Worm (Caenorhabditis elegans): ENCODE measurements around the gene F56C3.4.

The F56C3.4 gene

DNA sequence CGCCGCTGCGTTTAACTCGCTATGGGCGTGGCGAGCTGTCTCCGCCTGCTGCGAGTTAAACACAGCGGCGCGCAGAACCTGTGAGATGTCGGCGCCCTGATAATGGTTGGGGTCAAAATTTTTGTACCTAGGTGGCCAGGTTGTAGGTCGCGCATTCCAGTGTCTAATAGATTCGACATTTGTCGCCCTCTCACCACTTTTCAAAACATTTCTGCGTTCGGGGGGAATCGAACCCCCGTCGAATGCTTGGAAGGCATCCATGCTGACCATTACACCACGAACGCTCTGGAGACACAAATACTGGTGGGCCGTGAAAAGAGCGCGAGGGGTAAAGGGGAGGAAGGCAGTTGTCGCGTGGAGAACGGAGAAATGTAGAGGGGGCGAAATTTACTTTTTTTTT is 18.9 kb upstream of the F56C3.4 start (continued):
- TF ChIP-seq ztf-18 (tag; optimal IDR thresholded peaks at IDR 0.05) (peak; percentile 61), Y95B8A.8 (GFP tag; IDR thresholded peaks at IDR 0.05) (peak; percentile 52; the same call in 1 of the 2 replicates), die-1 (tag; optimal IDR thresholded peaks at IDR 0.05) (peak; percentile 81), akir-1 (GFP tag; optimal IDR thresholded peaks at IDR 0.05) (peak; percentile 29), mel-28 (tag; optimal IDR thresholded peaks at IDR 0.05; ENCODE audit: borderline replicate concordance) (no peak), dox-1 (GFP tag; IDR thresholded peaks at IDR 0.05) (peak; percentile 94), attf-3 (GFP tag; conservative IDR thresholded peaks at IDR 0.05) (no peak), nhr-90 (tag; optimal IDR thresholded peaks at IDR 0.05) (peak; percentile 88), zfh-2 (GFP tag; conservative IDR thresholded peaks at IDR 0.05) (peak; percentile 83), T26A5.8 (tag; optimal IDR thresholded peaks at IDR 0.05) (peak; percentile 8), gei-17 (GFP tag; optimal IDR thresholded peaks at IDR 0.05) (peak; percentile 88), F39B2.1 (GFP tag; IDR thresholded peaks at IDR 0.05) (no peak), sptf-2 (GFP tag; optimal IDR thresholded peaks at IDR 0.05) (peak; percentile 71), K11D2.4 (GFP tag; IDR thresholded peaks at IDR 0.05) (peak; percentile 89), Y56A3A.18 (GFP tag; IDR thresholded peaks at IDR 0.05) (peak; percentile 88; the same call in 1 of the 2 replicates), sea-2 (GFP tag; IDR thresholded peaks at IDR 0.05) (no peak), nfyb-1 (GFP tag; IDR thresholded peaks at IDR 0.05) (peak; percentile 92), rpc-1 (optimal IDR thresholded peaks at IDR 0.05) (peak; percentile 74), rpc-1 (tag; optimal IDR thresholded peaks at IDR 0.05) (peak; percentile 85), egl-44 (GFP tag; IDR thresholded peaks at IDR 0.05) (peak; percentile 90), tlf-1 (GFP tag; optimal IDR thresholded peaks at IDR 0.05) (peak; percentile 44), hmg-1.2 (GFP tag; IDR thresholded peaks at IDR 0.05) (peak; percentile 79), tbp1 (GFP tag; optimal IDR thresholded peaks at IDR 0.05) (peak; percentile 91), F22D6.2 (tag; optimal IDR thresholded peaks at IDR 0.05) (peak; percentile 45), F55B11.4 (tag; optimal IDR thresholded peaks at IDR 0.05; ENCODE audit: borderline replicate concordance, insufficient read depth) (no peak), ceh-58 (GFP tag; IDR thresholded peaks at IDR 0.05) (no peak), F23B12.7 (tag; optimal IDR thresholded peaks at IDR 0.05; ENCODE audit: insufficient read depth) (peak; percentile 23), lag-1 (GFP tag; IDR thresholded peaks at IDR 0.05) (no peak), athp-1 (tag; optimal IDR thresholded peaks at IDR 0.05) (peak; percentile 29), unc-130 (GFP tag; optimal IDR thresholded peaks at IDR 0.05) (peak; percentile 42), nhr-179 (tag; optimal IDR thresholded peaks at IDR 0.05) (peak; percentile 53), F49E8.2 (tag; optimal IDR thresholded peaks at IDR 0.05; ENCODE audit: insufficient read depth) (no peak), F37B4.10 (GFP tag; IDR thresholded peaks at IDR 0.05) (no peak), xnd-1 (tag; optimal IDR thresholded peaks at IDR 0.05) (no peak), ceh-91 (GFP tag; IDR thresholded peaks at IDR 0.05) (no peak), B0261.1 (tag; optimal IDR thresholded peaks at IDR 0.05) (peak; percentile 94), C17E4.6 (GFP tag; IDR thresholded peaks at IDR 0.05) (0 out of 2 replicates have a peak, but pooled peaks have one; percentile 34), Y79H2A.3 (GFP tag; conservative IDR thresholded peaks at IDR 0.05) (no peak), B0035.1 (tag; optimal IDR thresholded peaks at IDR 0.05) (peak; percentile 79), zim-3 (tag; optimal IDR thresholded peaks at IDR 0.05) (peak; percentile 75), hrde-1 (tag; optimal IDR thresholded peaks at IDR 0.05; ENCODE audit: borderline replicate concordance) (peak; percentile 43), rec-8 (tag; optimal IDR thresholded peaks at IDR 0.05) (peak; percentile 38 to 73), nhr-120 (GFP tag; IDR thresholded peaks at IDR 0.05) (peak; percentile 79; the same call in 1 of the 2 replicates), lir-1 (GFP tag; conservative IDR thresholded peaks at IDR 0.05) (no peak; the same call in 1 of the 2 replicates), lin-26 (GFP tag; IDR thresholded peaks at IDR 0.05) (peak; percentile 83), let-526 (GFP tag; IDR thresholded peaks at IDR 0.05) (no peak), cebp-1 (GFP tag; IDR thresholded peaks at IDR 0.05) (0 out of 2 replicates have a peak, but pooled peaks have one; percentile 35), cebp-1 (tag; optimal IDR thresholded peaks at IDR 0.05) (peak; percentile 78), ztf-25 (GFP tag; IDR thresholded peaks at IDR 0.05) (0 out of 2 replicates have a peak, but pooled peaks have one; percentile 66)

Data from whole organism, young adult.